Worm (Caenorhabditis elegans): Measurements from ENCODE around the gene crp-1.

- TF ChIP-seq him-1 (tag; optimal IDR thresholded peaks at IDR 0.05): no peak
- TF ChIP-seq dao-5 (tag; optimal IDR thresholded peaks at IDR 0.05): no peak
Observed at ce11 chrV:10467104-10467503, 11.3 kb upstream of the crp-1 start.
